Fruit fly (Drosophila melanogaster): ENCODE results near the gene snky.

The snky gene

dm6 chr3L:13213360-13213759 is 39.1 kb downstream of the snky start (continued):
- peak; percentile 10 for TF ChIP-seq woc (GFP tag; optimal IDR thresholded peaks at IDR 0.05)

dm6 chr3L:13214603-13215453 is 40.5 kb downstream of the snky start:
- TF ChIP-seq jim (GFP tag; optimal IDR thresholded peaks at IDR 0.05) (no peak), fru (GFP tag; optimal IDR thresholded peaks at IDR 0.05) (no peak), Jra (GFP tag; optimal IDR thresholded peaks at IDR 0.05) (no peak), foxo (GFP tag; optimal IDR thresholded peaks at IDR 0.05) (no peak), Hr78 (GFP tag; optimal IDR thresholded peaks at IDR 0.05) (no peak), usp (GFP tag; optimal IDR thresholded peaks at IDR 0.05) (no peak), Abd-B (GFP tag; optimal IDR thresholded peaks at IDR 0.05) (no peak), lola (GFP tag; optimal IDR thresholded peaks at IDR 0.05) (no peak), Hr83 (GFP tag; optimal IDR thresholded peaks at IDR 0.05; ENCODE audit: poor library complexity, severe bottlenecking) (no peak), CrebA (GFP tag; optimal IDR thresholded peaks at IDR 0.05; ENCODE audit: borderline replicate concordance) (no peak), ey (GFP tag; optimal IDR thresholded peaks at IDR 0.05) (no peak), brk (GFP tag; optimal IDR thresholded peaks at IDR 0.05) (no peak), dsf (GFP tag; optimal IDR thresholded peaks at IDR 0.05; ENCODE audit: borderline replicate concordance) (no peak), tai (GFP tag; optimal IDR thresholded peaks at IDR 0.05) (no peak), Dfd (GFP tag; optimal IDR thresholded peaks at IDR 0.05) (no peak), rgr (GFP tag; optimal IDR thresholded peaks at IDR 0.05) (no peak), GATAd (GFP tag; optimal IDR thresholded peaks at IDR 0.05) (no peak)

- TF ChIP-seq Mio (GFP tag; optimal IDR thresholded peaks at IDR 0.05) = no peak
- TF ChIP-seq Dif (GFP tag; optimal IDR thresholded peaks at IDR 0.05; ENCODE audit: partially characterized antibody) = no peak
- no peak for TF ChIP-seq jim (GFP tag; optimal IDR thresholded peaks at IDR 0.05)
- TF ChIP-seq CrebA (GFP tag; optimal IDR thresholded peaks at IDR 0.05; ENCODE audit: borderline replicate concordance) = no peak
- TF ChIP-seq woc (GFP tag; optimal IDR thresholded peaks at IDR 0.05) = no peak
- no peak for TF ChIP-seq GATAd (GFP tag; optimal IDR thresholded peaks at IDR 0.05)
- no peak for TF ChIP-seq OdsH (GFP tag; optimal IDR thresholded peaks at IDR 0.05)
- no peak for TF ChIP-seq h (GFP tag; optimal IDR thresholded peaks at IDR 0.05)
- TF ChIP-seq fru (GFP tag; optimal IDR thresholded peaks at IDR 0.05) = no peak
- no peak for TF ChIP-seq foxo (GFP tag; optimal IDR thresholded peaks at IDR 0.05)
- TF ChIP-seq usp (GFP tag; optimal IDR thresholded peaks at IDR 0.05) = no peak
- TF ChIP-seq ey (GFP tag; optimal IDR thresholded peaks at IDR 0.05) = no peak
- no peak for TF ChIP-seq dl (GFP tag; optimal IDR thresholded peaks at IDR 0.05; ENCODE audit: insufficient read depth in 1 of 2, partially characterized antibody in 2 of 2)
- no peak for TF ChIP-seq Hr83 (GFP tag; optimal IDR thresholded peaks at IDR 0.05; ENCODE audit: poor library complexity, severe bottlenecking)
Measured at dm6 chr3L:13217395-13217794, 43.1 kb downstream of the snky start.

- TF ChIP-seq foxo (GFP tag; optimal IDR thresholded peaks at IDR 0.05) (no peak), ey (GFP tag; optimal IDR thresholded peaks at IDR 0.05) (no peak), Hr78 (GFP tag; optimal IDR thresholded peaks at IDR 0.05) (no peak), Sp1 (GFP tag; optimal IDR thresholded peaks at IDR 0.05) (no peak), usp (GFP tag; optimal IDR thresholded peaks at IDR 0.05) (no peak), pan (optimal IDR thresholded peaks at IDR 0.05) (no peak), CrebA (GFP tag; optimal IDR thresholded peaks at IDR 0.05; ENCODE audit: borderline replicate concordance) (no peak), CG9705 (GFP tag; optimal IDR thresholded peaks at IDR 0.05) (no peak), Rel (GFP tag; optimal IDR thresholded peaks at IDR 0.05) (no peak), Rel (tag; optimal IDR thresholded peaks at IDR 0.05) (no peak), woc (GFP tag; optimal IDR thresholded peaks at IDR 0.05) (no peak)
Measured at dm6 chr3L:13217968-13218367, 43.7 kb downstream of the snky start.

- TF ChIP-seq tai (GFP tag; optimal IDR thresholded peaks at IDR 0.05) = no peak
- TF ChIP-seq sv (GFP tag; optimal IDR thresholded peaks at IDR 0.05) = no peak
- TF ChIP-seq dsf (GFP tag; optimal IDR thresholded peaks at IDR 0.05; ENCODE audit: borderline replicate concordance) = no peak
- TF ChIP-seq CG9705 (GFP tag; optimal IDR thresholded peaks at IDR 0.05) = no peak
- no peak for TF ChIP-seq psq (GFP tag; optimal IDR thresholded peaks at IDR 0.05)
Measured at dm6 chr3L:13223360-13224028, 49.2 kb downstream of the snky start.
